Fruit fly (Drosophila melanogaster): ENCODE measurements around the gene PGRP-SB2.

The PGRP-SB2 gene

dm6 chr3L:16760274-16760673, 33.9 kb downstream of the PGRP-SB2 start (continued):
- TF ChIP-seq ara (GFP tag; IDR thresholded peaks at IDR 0.05) (no peak; the same call in 1 of the 2 replicates), D19A (tag; optimal IDR thresholded peaks at IDR 0.05) (peak; percentile 39), lab (GFP tag; optimal IDR thresholded peaks at IDR 0.05) (peak; percentile 0), croc (GFP tag; conservative IDR thresholded peaks at IDR 0.05) (no peak; the same call in 2 of the 3 replicates), jigr1 (GFP tag; IDR thresholded peaks at IDR 0.05) (no peak), Opbp (GFP tag; IDR thresholded peaks at IDR 0.05; ENCODE audit: partially characterized antibody) (no peak), nom (GFP tag; optimal IDR thresholded peaks at IDR 0.05) (no peak), lola (GFP tag; optimal IDR thresholded peaks at IDR 0.05) (peak in 1 of 3 experiments; percentile 55), esg (GFP tag; conservative IDR thresholded peaks at IDR 0.05) (peak; percentile 33; the same call in 1 of the 2 replicates), Ada2b (GFP tag; IDR thresholded peaks at IDR 0.05) (no peak), CG43689 (GFP tag; IDR thresholded peaks at IDR 0.05) (no peak), Dip3 (GFP tag; optimal IDR thresholded peaks at IDR 0.05) (no peak), kah (GFP tag; optimal IDR thresholded peaks at IDR 0.05) (no peak), CG8944 (GFP tag; optimal IDR thresholded peaks at IDR 0.05) (peak; percentile 6), Vsx1 (GFP tag; optimal IDR thresholded peaks at IDR 0.05) (no peak), CG4617 (GFP tag; optimal IDR thresholded peaks at IDR 0.05; ENCODE audit: borderline replicate concordance) (no peak), BEAF-32 (GFP tag; optimal IDR thresholded peaks at IDR 0.05) (no peak), Dp (GFP tag; optimal IDR thresholded peaks at IDR 0.05) (no peak), CG30403 (GFP tag; optimal IDR thresholded peaks at IDR 0.05) (peak; percentile 37), trem (tag; optimal IDR thresholded peaks at IDR 0.05) (peak; percentile 11), CG17186 (GFP tag; optimal IDR thresholded peaks at IDR 0.05) (no peak), Eip74EF (GFP tag; optimal IDR thresholded peaks at IDR 0.05) (peak in 1 of 2 experiments; percentile 1), CG10979 (tag; optimal IDR thresholded peaks at IDR 0.05) (peak; percentile 59), Sox102F (GFP tag; optimal IDR thresholded peaks at IDR 0.05) (peak; percentile 63), corto (GFP tag; optimal IDR thresholded peaks at IDR 0.05) (no peak), HmgD (GFP tag; optimal IDR thresholded peaks at IDR 0.05) (no peak), CG12219 (GFP tag; optimal IDR thresholded peaks at IDR 0.05) (peak; percentile 23), dan (GFP tag; IDR thresholded peaks at IDR 0.05) (no peak), Fer3 (tag; optimal IDR thresholded peaks at IDR 0.05) (peak; percentile 5), hbn (GFP tag; IDR thresholded peaks at IDR 0.05; ENCODE audit: partially characterized antibody) (no peak), CG14050 (GFP tag; IDR thresholded peaks at IDR 0.05) (no peak), Nf-YA (GFP tag; IDR thresholded peaks at IDR 0.05) (no peak), crol (GFP tag; IDR thresholded peaks at IDR 0.05) (0 out of 2 replicates have a peak, but pooled peaks have one; percentile 1), CG8388 (GFP tag; optimal IDR thresholded peaks at IDR 0.05) (peak; percentile 34), bab2 (GFP tag; optimal IDR thresholded peaks at IDR 0.05) (peak; percentile 21), Lim3 (GFP tag; IDR thresholded peaks at IDR 0.05) (no peak), CG34422 (GFP tag; IDR thresholded peaks at IDR 0.05) (no peak), CG12391 (tag; optimal IDR thresholded peaks at IDR 0.05) (peak; percentile 47), CG2199 (GFP tag; IDR thresholded peaks at IDR 0.05) (no peak), chn (GFP tag; optimal IDR thresholded peaks at IDR 0.05) (peak; percentile 45), BtbVII (GFP tag; optimal IDR thresholded peaks at IDR 0.05) (no peak), tio (GFP tag; optimal IDR thresholded peaks at IDR 0.05) (peak; percentile 23), trh (GFP tag; optimal IDR thresholded peaks at IDR 0.05) (no peak), fd96Cb (tag; optimal IDR thresholded peaks at IDR 0.05) (peak; percentile 44), chinmo (GFP tag; IDR thresholded peaks at IDR 0.05; ENCODE audit: partially characterized antibody) (no peak), ERR (GFP tag; optimal IDR thresholded peaks at IDR 0.05) (no peak), row (GFP tag; IDR thresholded peaks at IDR 0.05) (peak; percentile 67), Mad (GFP tag; optimal IDR thresholded peaks at IDR 0.05) (no peak), Fer2 (tag; optimal IDR thresholded peaks at IDR 0.05) (no peak), CG2678 (tag; optimal IDR thresholded peaks at IDR 0.05) (peak; percentile 39)
